Worm (Caenorhabditis elegans) whole organism, L2 larva: Measurements from ENCODE around the gene F35D2.2.

ENCODE experiments used
- C34F6.9 ChIP-seq: fragments of 150-350 bp; optimal IDR thresholded peaks from 2 replicates; lab custom pipeline; 2014; ENCODE audit warnings: missing biosample characterization, missing genetic modification characterization
- F13H6.1 ChIP-seq: sonication (generic microtip); optimal IDR thresholded peaks from 2 replicates; lab custom pipeline; 2016; ENCODE audit warnings: missing genetic modification characterization, missing compliant biosample characterization
- R02D3.7 ChIP-seq: fragments of 150-350 bp; optimal IDR thresholded peaks from 2 replicates; lab custom pipeline; 2014; ENCODE audit warnings: missing biosample characterization, missing genetic modification characterization
- Y55F3AM.14 ChIP-seq: fragments of 200-800 bp; sonication (Bioruptor generic); optimal IDR thresholded peaks from 2 replicates; lab custom pipeline; 2018; ENCODE audit warnings: mild to moderate bottlenecking, missing genetic modification characterization, missing compliant biosample characterization
- ZK546.5 ChIP-seq: sonication (generic microtip); optimal IDR thresholded peaks from 2 replicates; lab custom pipeline; 2017; ENCODE audit warnings: missing biosample characterization, missing genetic modification characterization
- alr-1 ChIP-seq: fragments of 150-350 bp; optimal IDR thresholded peaks from 2 replicates; lab custom pipeline; 2014; ENCODE audit warnings: missing biosample characterization, missing genetic modification characterization
- aly-2 ChIP-seq: fragments of 150-350 bp; optimal IDR thresholded peaks from 2 replicates; lab custom pipeline; 2014; ENCODE audit warnings: missing biosample characterization, missing genetic modification characterization
- ama-1 ChIP-seq: fragments of 150-350 bp; optimal IDR thresholded peaks from 2 replicates; lab custom pipeline; 2018; ENCODE audit warnings: inconsistent platforms
- blmp-1 ChIP-seq: sonication (generic microtip); optimal IDR thresholded peaks from 2 replicates; lab custom pipeline; 2017; ENCODE audit warnings: missing genetic modification characterization, mild to moderate bottlenecking, missing compliant biosample characterization, antibody characterized with exemption, moderate library complexity; ENCODE audit not compliant: insufficient read depth
- ceh-16 ChIP-seq: fragments of 150-350 bp; optimal IDR thresholded peaks from 2 replicates; lab custom pipeline; 2014; ENCODE audit warnings: missing biosample characterization, missing genetic modification characterization
- ceh-82 ChIP-seq: fragments of 150-350 bp; optimal IDR thresholded peaks from 2 replicates; lab custom pipeline; 2014; ENCODE audit warnings: missing biosample characterization, missing genetic modification characterization
- crh-2 ChIP-seq: sonication (generic microtip); optimal IDR thresholded peaks from 2 replicates; lab custom pipeline; 2017; ENCODE audit warnings: missing biosample characterization, missing genetic modification characterization
- dmd-4 ChIP-seq: sonication (generic microtip); optimal IDR thresholded peaks from 2 replicates; lab custom pipeline; 2017; ENCODE audit warnings: missing biosample characterization, missing genetic modification characterization
- elt-1 ChIP-seq: fragments of 150-350 bp; optimal IDR thresholded peaks from 2 replicates; lab custom pipeline; 2014; ENCODE audit warnings: missing biosample characterization, missing genetic modification characterization
- elt-3 ChIP-seq: sonication (generic microtip); optimal IDR thresholded peaks from 2 replicates; lab custom pipeline; 2017; ENCODE audit warnings: missing biosample characterization, missing genetic modification characterization
- fos-1 ChIP-seq: fragments of 150-350 bp; optimal IDR thresholded peaks from 2 replicates; lab custom pipeline; 2014; ENCODE audit warnings: missing biosample characterization, missing genetic modification characterization
- gmeb-1 ChIP-seq: fragments of 150-350 bp; optimal IDR thresholded peaks from 2 replicates; lab custom pipeline; 2014; ENCODE audit warnings: missing biosample characterization, missing genetic modification characterization
- lin-11 ChIP-seq: fragments of 150-350 bp; sonication (generic microtip); optimal IDR thresholded peaks from 2 replicates; lab custom pipeline; 2014; ENCODE audit warnings: missing biosample characterization, missing genetic modification characterization, inconsistent platforms, mixed read lengths
- lin-13 ChIP-seq: fragments of 150-350 bp; optimal IDR thresholded peaks from 2 replicates; lab custom pipeline; 2014; ENCODE audit warnings: missing biosample characterization, missing genetic modification reagents, missing genetic modification characterization
- lin-39 ChIP-seq: fragments of 150-350 bp; optimal IDR thresholded peaks from 2 replicates; lab custom pipeline; 2014; ENCODE audit warnings: missing biosample characterization, missing genetic modification reagents, missing genetic modification characterization
- lsy-2 ChIP-seq, 2 experiments: fragments of 150-350 bp in 1 of 2; sonication (generic microtip) in 1 of 2; optimal IDR thresholded peaks; 2 replicates each; lab custom pipeline; 2014 to 2017; ENCODE audit warnings: missing biosample characterization in 2 of 2, missing genetic modification characterization in 2 of 2
- mab-5 ChIP-seq: fragments of 150-350 bp; optimal IDR thresholded peaks from 2 replicates; lab custom pipeline; 2014; ENCODE audit warnings: missing biosample characterization, missing genetic modification characterization
- mbf-1 ChIP-seq: sonication (generic microtip); optimal IDR thresholded peaks from 2 replicates; lab custom pipeline; 2017; ENCODE audit warnings: missing biosample characterization, missing genetic modification characterization
- mdl-1 ChIP-seq, 2 experiments: fragments of 150-350 bp in 1 of 2; sonication (generic microtip) in 1 of 2; optimal IDR thresholded peaks; 2 replicates each; lab custom pipeline; 2017; ENCODE audit warnings: missing biosample characterization in 2 of 2, missing genetic modification characterization in 2 of 2
- nhr-10 ChIP-seq: sonication (generic microtip); optimal IDR thresholded peaks from 2 replicates; lab custom pipeline; 2017; ENCODE audit warnings: missing biosample characterization, missing genetic modification characterization
- nhr-11 ChIP-seq: fragments of 150-350 bp; optimal IDR thresholded peaks from 2 replicates; lab custom pipeline; 2014; ENCODE audit warnings: missing biosample characterization, missing genetic modification characterization
- nhr-12 ChIP-seq: fragments of 150-350 bp; optimal IDR thresholded peaks from 2 replicates; lab custom pipeline; 2014; ENCODE audit warnings: missing biosample characterization, missing genetic modification characterization
- nhr-129 ChIP-seq: fragments of 150-350 bp; optimal IDR thresholded peaks from 2 replicates; lab custom pipeline; 2014; ENCODE audit warnings: missing biosample characterization, missing genetic modification characterization
- nhr-21 ChIP-seq: fragments of 150-350 bp; optimal IDR thresholded peaks from 2 replicates; lab custom pipeline; 2014; ENCODE audit warnings: missing biosample characterization, missing genetic modification characterization
- nhr-23 ChIP-seq: fragments of 150-350 bp; optimal IDR thresholded peaks from 2 replicates; lab custom pipeline; 2014; ENCODE audit warnings: missing biosample characterization, missing genetic modification reagents, missing genetic modification characterization
- nhr-237 ChIP-seq: fragments of 150-350 bp; optimal IDR thresholded peaks from 2 replicates; lab custom pipeline; 2014; ENCODE audit warnings: missing biosample characterization, missing genetic modification characterization
- nhr-25 ChIP-seq: fragments of 150-350 bp; sonication (generic microtip); optimal IDR thresholded peaks from 3 replicates; lab custom pipeline; 2014; ENCODE audit warnings: missing biosample characterization, missing genetic modification characterization
- nhr-6 ChIP-seq: fragments of 150-350 bp; optimal IDR thresholded peaks from 2 replicates; lab custom pipeline; 2014; ENCODE audit warnings: missing biosample characterization, missing genetic modification characterization
- nhr-77 ChIP-seq: fragments of 150-350 bp; optimal IDR thresholded peaks from 2 replicates; lab custom pipeline; 2014; ENCODE audit warnings: missing biosample characterization, missing genetic modification characterization
- peb-1 ChIP-seq: fragments of 150-350 bp; optimal IDR thresholded peaks from 2 replicates; lab custom pipeline; 2014; ENCODE audit warnings: missing biosample characterization, missing genetic modification characterization
- sem-4 ChIP-seq: fragments of 150-350 bp; optimal IDR thresholded peaks from 2 replicates; lab custom pipeline; 2014; ENCODE audit warnings: missing biosample characterization, missing genetic modification reagents, missing genetic modification characterization
- skn-1 ChIP-seq: sonication (generic microtip); optimal IDR thresholded peaks from 2 replicates; lab custom pipeline; 2017; ENCODE audit warnings: missing biosample characterization, missing genetic modification characterization
- sma-3 ChIP-seq: sonication (generic microtip); optimal IDR thresholded peaks from 2 replicates; lab custom pipeline; 2016; ENCODE audit warnings: missing genetic modification reagents, missing genetic modification characterization, missing compliant biosample characterization
- sma-9 ChIP-seq, 2 experiments: fragments of 150-350 bp in 1 of 2; sonication (generic microtip) in 1 of 2; optimal IDR thresholded peaks; 2 replicates each; lab custom pipeline; 2014 to 2016; ENCODE audit warnings: missing genetic modification characterization in 2 of 2, mild to moderate bottlenecking in 1 of 2, missing biosample characterization in 1 of 2, missing compliant biosample characterization in 1 of 2, missing genetic modification reagents in 1 of 2, moderate library complexity in 1 of 2
- snpc-4 ChIP-seq: fragments of 150-350 bp; optimal IDR thresholded peaks from 2 replicates; lab custom pipeline; 2014; ENCODE audit warnings: missing biosample characterization, missing genetic modification characterization
- unc-39 ChIP-seq: fragments of 150-350 bp; optimal IDR thresholded peaks from 2 replicates; lab custom pipeline; 2014; ENCODE audit warnings: missing biosample characterization, missing genetic modification characterization
- unc-55 ChIP-seq: fragments of 150-350 bp; sonication (generic microtip); optimal IDR thresholded peaks from 3 replicates; lab custom pipeline; 2014; ENCODE audit warnings: missing biosample characterization, missing genetic modification reagents, missing genetic modification characterization
- unc-62 ChIP-seq: fragments of 150-350 bp; optimal IDR thresholded peaks from 2 replicates; lab custom pipeline; 2014; ENCODE audit warnings: missing biosample characterization, missing genetic modification reagents, missing genetic modification characterization
- zag-1 ChIP-seq: fragments of 150-350 bp; optimal IDR thresholded peaks from 2 replicates; lab custom pipeline; 2014; ENCODE audit warnings: missing biosample characterization, missing genetic modification characterization
- ztf-1 ChIP-seq: fragments of 200-800 bp; sonication (Bioruptor generic); conservative IDR thresholded peaks from 2 replicates; pipeline ENCODE4 v1.3.6; 2022; ENCODE audit warnings: missing genetic modification characterization, missing compliant biosample characterization
- ztf-11 ChIP-seq: sonication (generic microtip); optimal IDR thresholded peaks from 2 replicates; lab custom pipeline; 2017; ENCODE audit warnings: missing biosample characterization, missing genetic modification characterization
- ztf-4 ChIP-seq: fragments of 150-350 bp; optimal IDR thresholded peaks from 2 replicates; lab custom pipeline; 2014; ENCODE audit warnings: missing biosample characterization, missing genetic modification characterization

F35D2.2 gene

ce11 chrII:7574143-7574542 is at the start of gene F35D2.2:
F35D2.2 (plus strand) TSS chrII:7574443.
- TF ChIP-seq lin-11 (tag; lab: Kevin White, UChicago), result no peak
- no peak for TF ChIP-seq C34F6.9 (tag; lab: Kevin White, UChicago)
- TF ChIP-seq ztf-1 (GFP tag; lab: Robert Waterston, UW), result no peak
- no peak for TF ChIP-seq ceh-82
- no peak for TF ChIP-seq aly-2 (tag; lab: Kevin White, UChicago)
- no peak for TF ChIP-seq sma-9 (GFP tag; optimal IDR thresholded peaks at IDR 0.05; lab: Kevin White, UChicago)
- TF ChIP-seq sma-9 (tag; optimal IDR thresholded peaks at IDR 0.05; lab: Kevin White, UChicago), result no peak
- no peak for TF ChIP-seq zag-1

DNA sequence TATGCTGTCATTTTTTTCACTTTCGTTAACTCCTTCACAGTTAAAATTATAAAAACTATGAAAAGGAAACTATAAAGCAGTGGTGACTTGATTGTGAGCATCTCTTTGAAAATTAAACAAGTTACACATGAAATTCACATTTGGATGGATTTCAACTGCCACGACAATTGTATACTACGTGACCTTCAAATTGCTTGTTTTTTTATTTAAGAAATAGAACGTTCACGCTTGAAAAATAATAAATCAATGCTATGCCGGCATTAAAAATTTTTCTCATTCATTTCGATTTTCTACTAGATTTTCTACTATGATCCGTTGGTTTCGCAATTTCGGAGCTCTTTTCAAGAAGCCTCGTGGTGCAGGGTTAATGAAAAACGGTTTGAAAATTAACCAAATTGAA is 48.8 kb upstream of the F35D2.2 start, which contains the start of the genes ZK1290.7 and rnh-1.1:
Gene ZK1290.7 (minus strand): TSS at position 101 of the 400 bp plus-strand sequence.
Gene rnh-1.1 (plus strand): TSS at position 281 of the 400 bp plus-strand sequence.
- no peak for TF ChIP-seq ztf-11 (tag; lab: Kevin White, UChicago)
- no peak for TF ChIP-seq blmp-1 (tag; lab: Kevin White, UChicago)
- TF ChIP-seq unc-62 (GFP tag; lab: Kevin White, UChicago), result no peak
- TF ChIP-seq lin-11 (tag; lab: Kevin White, UChicago), result no peak
- no peak for TF ChIP-seq mdl-1 (tag; optimal IDR thresholded peaks at IDR 0.05; lab: Kevin White, UChicago)
- no peak for TF ChIP-seq alr-1 (tag; lab: Kevin White, UChicago)
- no peak for TF ChIP-seq sem-4 (tag; lab: Kevin White, UChicago)
- no peak for TF ChIP-seq nhr-23 (tag; lab: Kevin White, UChicago)
- no peak for TF ChIP-seq dmd-4 (tag; lab: Kevin White, UChicago)

- no peak for TF ChIP-seq lin-13
- TF ChIP-seq crh-2 (tag; lab: Kevin White, UChicago), result peak; percentile 76
- TF ChIP-seq elt-3 (tag; lab: Kevin White, UChicago), result no peak
- peak; percentile 71 for TF ChIP-seq nhr-129 (tag; lab: Kevin White, UChicago)
- TF ChIP-seq ztf-1 (GFP tag; lab: Robert Waterston, UW), result no peak
- TF ChIP-seq mbf-1, result no peak
- TF ChIP-seq alr-1 (tag; lab: Kevin White, UChicago), result no peak
- no peak for TF ChIP-seq ztf-4 (tag; lab: Kevin White, UChicago)
- peak; percentile 66 for TF ChIP-seq fos-1 (tag; lab: Kevin White, UChicago)
- TF ChIP-seq nhr-25 (tag; lab: Kevin White, UChicago), result no peak
- no peak for TF ChIP-seq ztf-11 (tag; lab: Kevin White, UChicago)
- no peak for TF ChIP-seq mab-5 (tag; lab: Kevin White, UChicago)
- no peak for TF ChIP-seq peb-1
- no peak for TF ChIP-seq lin-11 (tag; lab: Kevin White, UChicago)
- TF ChIP-seq nhr-11 (tag; lab: Kevin White, UChicago), result no peak
- TF ChIP-seq nhr-10 (tag; lab: Kevin White, UChicago), result no peak
- TF ChIP-seq elt-1, result no peak
- no peak for TF ChIP-seq R02D3.7 (tag; lab: Kevin White, UChicago)
- no peak for TF ChIP-seq snpc-4 (tag; lab: Kevin White, UChicago)
- no peak for TF ChIP-seq ceh-16 (tag; lab: Kevin White, UChicago)
- peak; percentile 64 for TF ChIP-seq gmeb-1 (tag; lab: Kevin White, UChicago)
- TF ChIP-seq C34F6.9 (tag; lab: Kevin White, UChicago), result no peak
- no peak for TF ChIP-seq lin-39 (tag; lab: Kevin White, UChicago)
- no peak for TF ChIP-seq nhr-12
- no peak for TF ChIP-seq lsy-2 (tag; optimal IDR thresholded peaks at IDR 0.05; lab: Kevin White, UChicago)
- no peak for TF ChIP-seq nhr-6 (tag; lab: Kevin White, UChicago)
- no peak for TF ChIP-seq Y55F3AM.14 (GFP tag; lab: Kevin White, UChicago)
- peak; percentile 93 for TF ChIP-seq sma-3 (GFP tag; lab: Kevin White, UChicago)
- TF ChIP-seq nhr-77, result no peak
- TF ChIP-seq ama-1 (lab: Kevin White, UChicago), result no peak
- TF ChIP-seq unc-55 (GFP tag; lab: Kevin White, UChicago), result no peak
- no peak for TF ChIP-seq skn-1 (tag; lab: Kevin White, UChicago)
- no peak for TF ChIP-seq nhr-23 (tag; lab: Kevin White, UChicago)
- TF ChIP-seq sem-4 (tag; lab: Kevin White, UChicago), result no peak
- no peak for TF ChIP-seq F13H6.1 (tag; lab: Kevin White, UChicago)
- no peak for TF ChIP-seq zag-1
- no peak for TF ChIP-seq aly-2 (tag; lab: Kevin White, UChicago)
- no peak for TF ChIP-seq dmd-4 (tag; lab: Kevin White, UChicago)
- no peak for TF ChIP-seq unc-62 (GFP tag; lab: Kevin White, UChicago)
- TF ChIP-seq blmp-1 (tag; lab: Kevin White, UChicago), result peak; percentile 87
- TF ChIP-seq ZK546.5, result no peak
- no peak for TF ChIP-seq unc-39 (tag; lab: Kevin White, UChicago)
- no peak for TF ChIP-seq ceh-82
- peak; percentile 83 for TF ChIP-seq nhr-21 (tag; lab: Kevin White, UChicago)
- TF ChIP-seq sma-9 (GFP tag; optimal IDR thresholded peaks at IDR 0.05; lab: Kevin White, UChicago), result peak; percentile 98
- no peak for TF ChIP-seq sma-9 (tag; optimal IDR thresholded peaks at IDR 0.05; lab: Kevin White, UChicago)
- TF ChIP-seq mdl-1 (tag; optimal IDR thresholded peaks at IDR 0.05; lab: Kevin White, UChicago), result peak in 1 of 2 experiments; percentile 53
- no peak for TF ChIP-seq nhr-237 (tag; lab: Kevin White, UChicago)
These were observed 46.0 kb upstream of the F35D2.2 start for ce11 chrII:7528210-7528609.
